Worm (Caenorhabditis elegans) whole organism, L3 larva: Measurements from ENCODE around the gene F10G7.5.

Experiments
- lin-39 ChIP-seq: fragments of 150-350 bp; optimal IDR thresholded peaks from 2 replicates; lab custom pipeline; 2018; ENCODE audit warnings: missing biosample characterization, missing genetic modification reagents, missing genetic modification characterization
- nhr-11 ChIP-seq: fragments of 150-350 bp; optimal IDR thresholded peaks from 2 replicates; lab custom pipeline; 2014; ENCODE audit warnings: missing biosample characterization, missing genetic modification characterization
- nhr-237 ChIP-seq: fragments of 150-350 bp; optimal IDR thresholded peaks from 2 replicates; lab custom pipeline; 2014; ENCODE audit warnings: missing biosample characterization, missing genetic modification characterization

- no peak for TF ChIP-seq lin-39 (tag; lab: Kevin White, UChicago)
- TF ChIP-seq nhr-237: no peak
- TF ChIP-seq nhr-11 (tag; lab: Kevin White, UChicago): no peak
Observed at ce11 chrII:4665359-4665758, 27.9 kb upstream of the F10G7.5 start, which contains the start of gene T05A7.11.
